Fruit fly (Drosophila melanogaster): Measurements from ENCODE around the gene CG6006.

The CG6006 gene

dm6 chr3R:16154682-16155081 lies at the start of gene CG6006:
TSS of gene CG6006 (plus strand) at chr3R:16154982.
- TF ChIP-seq eg (GFP tag; IDR thresholded peaks at IDR 0.05) (0 out of 3 replicates have a peak, but pooled peaks have one; percentile 14), CG32006 (GFP tag; optimal IDR thresholded peaks at IDR 0.05) (peak; percentile 18), ss (GFP tag; optimal IDR thresholded peaks at IDR 0.05) (no peak), svp (GFP tag) (peak; percentile 52)

dm6 chr3R:16105813-16106480 lies 48.8 kb upstream of the CG6006 start:
- no peak for TF ChIP-seq CG10631 (GFP tag; optimal IDR thresholded peaks at IDR 0.05)
- TF ChIP-seq Eip78C (GFP tag), result peak; percentile 44
- no peak for TF ChIP-seq Eip75B (GFP tag; optimal IDR thresholded peaks at IDR 0.05)
- TF ChIP-seq fd59A (GFP tag; optimal IDR thresholded peaks at IDR 0.05), result no peak
- no peak for TF ChIP-seq salr (GFP tag; optimal IDR thresholded peaks at IDR 0.05)
- TF ChIP-seq svp (GFP tag), result peak; percentile 75
- TF ChIP-seq Blimp-1 (GFP tag; optimal IDR thresholded peaks at IDR 0.05), result peak; percentile 75
- no peak for TF ChIP-seq achi (GFP tag; optimal IDR thresholded peaks at IDR 0.05)
- no peak for TF ChIP-seq CG7368 (GFP tag; optimal IDR thresholded peaks at IDR 0.05)

dm6 chr3R:16113124-16113523 lies 41.7 kb upstream of the CG6006 start:
- TF ChIP-seq svp (GFP tag) (peak; percentile 49), acj6 (GFP tag; optimal IDR thresholded peaks at IDR 0.05) (no peak), Blimp-1 (GFP tag; optimal IDR thresholded peaks at IDR 0.05) (peak; percentile 81), Hr4 (GFP tag; optimal IDR thresholded peaks at IDR 0.05) (no peak), CG6854 (GFP tag; optimal IDR thresholded peaks at IDR 0.05) (peak; percentile 12)

dm6 chr3R:16115861-16116260 lies 38.9 kb upstream of the CG6006 start, which contains the start of gene Sb:
TSS of gene Sb (plus strand) at chr3R:16116161.
- TF ChIP-seq achi (GFP tag; optimal IDR thresholded peaks at IDR 0.05), result no peak
- TF ChIP-seq Hr38 (GFP tag; optimal IDR thresholded peaks at IDR 0.05), result no peak
- TF ChIP-seq Blimp-1 (GFP tag; optimal IDR thresholded peaks at IDR 0.05), result no peak
- no peak for TF ChIP-seq topi (GFP tag; optimal IDR thresholded peaks at IDR 0.05)
- no peak for TF ChIP-seq CG3032 (tag; optimal IDR thresholded peaks at IDR 0.05)
- TF ChIP-seq Eip78C (GFP tag), result no peak
- no peak for TF ChIP-seq CG32006 (GFP tag; optimal IDR thresholded peaks at IDR 0.05)
- no peak for TF ChIP-seq CG8632 (GFP tag; optimal IDR thresholded peaks at IDR 0.05)

dm6 chr3R:16117359-16117758 lies 37.4 kb upstream of the CG6006 start:
- TF ChIP-seq topi (GFP tag; optimal IDR thresholded peaks at IDR 0.05), result peak; percentile 54
- TF ChIP-seq net (GFP tag; optimal IDR thresholded peaks at IDR 0.05), result no peak
- peak; percentile 30 for TF ChIP-seq esn (GFP tag; optimal IDR thresholded peaks at IDR 0.05)
- peak; percentile 39 for TF ChIP-seq CG3919 (GFP tag; optimal IDR thresholded peaks at IDR 0.05)
- no peak for TF ChIP-seq CG7368 (GFP tag; optimal IDR thresholded peaks at IDR 0.05)
- TF ChIP-seq CG15336 (GFP tag; IDR thresholded peaks at IDR 0.05), result no peak
- no peak for TF ChIP-seq Hr38 (GFP tag; optimal IDR thresholded peaks at IDR 0.05)
- TF ChIP-seq vri (GFP tag; optimal IDR thresholded peaks at IDR 0.05), result no peak
- peak; percentile 14 for TF ChIP-seq CG32006 (GFP tag; optimal IDR thresholded peaks at IDR 0.05)
- TF ChIP-seq CG6808 (GFP tag; optimal IDR thresholded peaks at IDR 0.05), result peak; percentile 27
- no peak for TF ChIP-seq CG31627 (GFP tag; optimal IDR thresholded peaks at IDR 0.05)
- TF ChIP-seq CG9139 (GFP tag; optimal IDR thresholded peaks at IDR 0.05), result no peak
- TF ChIP-seq Hr39 (GFP tag; optimal IDR thresholded peaks at IDR 0.05), result no peak
- no peak for TF ChIP-seq Ets21C (GFP tag; optimal IDR thresholded peaks at IDR 0.05)
- no peak for TF ChIP-seq CG11762 (GFP tag; optimal IDR thresholded peaks at IDR 0.05; ENCODE audit: insufficient read depth)
- no peak for TF ChIP-seq eg (GFP tag; IDR thresholded peaks at IDR 0.05)
- peak; percentile 3 for TF ChIP-seq lz (GFP tag; optimal IDR thresholded peaks at IDR 0.05)
- TF ChIP-seq achi (GFP tag; optimal IDR thresholded peaks at IDR 0.05), result no peak
- TF ChIP-seq CG6163 (GFP tag; IDR thresholded peaks at IDR 0.05), result no peak
- peak; percentile 1 for TF ChIP-seq acj6 (GFP tag; optimal IDR thresholded peaks at IDR 0.05)
- peak; percentile 71 for TF ChIP-seq svp (GFP tag)
- peak; percentile 67 for TF ChIP-seq Eip78C (GFP tag)
- no peak for TF ChIP-seq fd85E (GFP tag; optimal IDR thresholded peaks at IDR 0.05)
- no peak for TF ChIP-seq CG4318 (GFP tag; optimal IDR thresholded peaks at IDR 0.05)
- no peak for TF ChIP-seq Lpt (GFP tag; optimal IDR thresholded peaks at IDR 0.05)
- TF ChIP-seq CG16779 (tag; optimal IDR thresholded peaks at IDR 0.05), result no peak
- peak; percentile 2 for TF ChIP-seq CG8632 (GFP tag; optimal IDR thresholded peaks at IDR 0.05)
- peak; percentile 10 for TF ChIP-seq spab (GFP tag; optimal IDR thresholded peaks at IDR 0.05)
- no peak for TF ChIP-seq Ets96B (tag; optimal IDR thresholded peaks at IDR 0.05)
- no peak for TF ChIP-seq Eip93F (GFP tag; optimal IDR thresholded peaks at IDR 0.05)
- TF ChIP-seq Met (GFP tag; optimal IDR thresholded peaks at IDR 0.05), result peak; percentile 0
- no peak for TF ChIP-seq Sox102F (GFP tag; optimal IDR thresholded peaks at IDR 0.05)
